Worm (Caenorhabditis elegans) whole organism, midembryonic: Measurements from ENCODE around the gene ccpp-6.

Experiments
- T22C8.4 ChIP-seq: fragments of 200-800 bp; sonication (Bioruptor generic); IDR thresholded peaks from 2 replicates; pipeline ENCODE4 v1.3.6; 2022; ENCODE audit warnings: missing genetic modification characterization, missing compliant biosample characterization
- cog-1 ChIP-seq: sonication (generic microtip); optimal IDR thresholded peaks from 2 replicates; lab custom pipeline; 2016; ENCODE audit warnings: missing genetic modification characterization, missing compliant biosample characterization
- klf-2 ChIP-seq: fragments of 200-800 bp; sonication (Bioruptor generic); conservative IDR thresholded peaks from 2 replicates; pipeline ENCODE4 v1.3.6; 2022; ENCODE audit warnings: missing genetic modification reagents, missing genetic modification characterization, missing compliant biosample characterization
- ztf-23 ChIP-seq: fragments of 200-800 bp; sonication (Bioruptor generic); IDR thresholded peaks from 2 replicates; pipeline ENCODE4 v1.3.6; 2022; ENCODE audit warnings: missing genetic modification reagents, missing genetic modification characterization, missing compliant biosample characterization

DNA sequence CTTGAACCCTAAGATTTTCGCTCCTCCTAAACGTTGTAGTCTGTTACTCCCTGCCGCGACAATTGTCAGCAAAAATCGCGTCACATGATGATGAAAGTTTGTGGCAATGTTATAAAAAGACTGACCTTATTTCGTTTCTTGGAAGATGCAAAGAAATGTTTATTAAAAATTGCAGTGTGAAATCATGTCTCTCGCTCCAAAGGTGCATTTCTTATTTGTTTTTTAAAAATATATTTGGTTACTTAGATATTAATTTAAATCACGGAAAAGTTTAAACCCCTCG lies 8.9 kb downstream of the ccpp-6 start:
- no peak for TF ChIP-seq klf-2 (GFP tag; lab: Robert Waterston, UW)
- no peak for TF ChIP-seq cog-1 (tag; lab: Kevin White, UChicago)
- TF ChIP-seq T22C8.4 (GFP tag; lab: Robert Waterston, UW) = no peak
- TF ChIP-seq ztf-23 (GFP tag; lab: Robert Waterston, UW) = no peak
